Fruit fly (Drosophila melanogaster) whole organism, embryonic: Measurements from ENCODE around the gene CG14006.

Experiments used
- Atf6 ChIP-seq: fragments of 200-800 bp; sonication (Bioruptor generic); IDR thresholded peaks from 2 replicates; pipeline ENCODE4 v1.3.6; 2022; ENCODE audit warnings: missing biosample characterization, missing genetic modification characterization
- CG10431 ChIP-seq: fragments of 200-800 bp; sonication (Bioruptor generic); optimal IDR thresholded peaks from 3 replicates; lab custom pipeline; 2018; ENCODE audit warnings: missing biosample characterization, mild to moderate bottlenecking, missing genetic modification characterization
- CG10543 ChIP-seq: fragments of 200-800 bp; sonication (Bioruptor generic); optimal IDR thresholded peaks from 3 replicates; lab custom pipeline; 2017; ENCODE audit warnings: missing biosample characterization, mild to moderate bottlenecking, missing genetic modification characterization, moderate library complexity
- CG12659 ChIP-seq: fragments of 200-800 bp; sonication (Bioruptor generic); optimal IDR thresholded peaks from 3 replicates; lab custom pipeline; 2017; ENCODE audit warnings: mild to moderate bottlenecking, missing biosample characterization, missing genetic modification reagents, missing genetic modification characterization
- CG13424 ChIP-seq: fragments of 200-800 bp; sonication (Bioruptor generic); optimal IDR thresholded peaks from 2 replicates; lab custom pipeline; 2019; ENCODE audit warnings: missing biosample characterization, mild to moderate bottlenecking, missing genetic modification characterization, moderate library complexity
- CG13894 ChIP-seq: fragments of 200-800 bp; sonication (Bioruptor generic); optimal IDR thresholded peaks from 3 replicates; lab custom pipeline; 2018; ENCODE audit warnings: missing biosample characterization, mild to moderate bottlenecking, missing genetic modification characterization, moderate library complexity
- CG14014 ChIP-seq: fragments of 200-800 bp; sonication (Bioruptor generic); IDR thresholded peaks from 2 replicates; pipeline ENCODE4 v1.3.6; 2022; ENCODE audit warnings: missing biosample characterization, missing genetic modification characterization
- CG17361 ChIP-seq: fragments of 200-800 bp; sonication (Bioruptor generic); IDR thresholded peaks from 3 replicates; pipeline ENCODE4 v1.3.6; 2022; ENCODE audit warnings: missing biosample characterization, missing genetic modification characterization
- CG1832 ChIP-seq: fragments of 200-800 bp; sonication (Bioruptor generic); optimal IDR thresholded peaks from 2 replicates; lab custom pipeline; 2017; ENCODE audit warnings: missing biosample characterization, mild to moderate bottlenecking, missing genetic modification characterization, inconsistent platforms
- CG2116 ChIP-seq: fragments of 200-800 bp; sonication (Bioruptor generic); optimal IDR thresholded peaks from 3 replicates; lab custom pipeline; 2018; ENCODE audit warnings: missing biosample characterization, mild to moderate bottlenecking, missing genetic modification characterization
- CG2678 ChIP-seq: fragments of 200-800 bp; sonication (Bioruptor generic); optimal IDR thresholded peaks from 3 replicates; lab custom pipeline; 2019; ENCODE audit warnings: missing biosample characterization, mild to moderate bottlenecking, missing genetic modification characterization, moderate library complexity
- CG3065 ChIP-seq: fragments of 200-800 bp; sonication (Bioruptor generic); optimal IDR thresholded peaks from 2 replicates; lab custom pipeline; 2016; ENCODE audit warnings: missing biosample characterization, missing genetic modification characterization
- CG31224 ChIP-seq: fragments of 200-800 bp; sonication (Bioruptor generic); IDR thresholded peaks from 2 replicates; pipeline ENCODE4 v1.3.6; 2022; ENCODE audit warnings: missing biosample characterization, missing genetic modification characterization
- CG6254 ChIP-seq: fragments of 200-800 bp; sonication (Bioruptor generic); optimal IDR thresholded peaks from 3 replicates; lab custom pipeline; 2017; ENCODE audit warnings: mild to moderate bottlenecking, missing biosample characterization, missing genetic modification reagents, missing genetic modification characterization
- CG6654 ChIP-seq: fragments of 200-800 bp; sonication (Bioruptor generic); optimal IDR thresholded peaks from 2 replicates; lab custom pipeline; 2017; ENCODE audit warnings: missing biosample characterization, mild to moderate bottlenecking, missing genetic modification characterization
- CG9609 ChIP-seq: fragments of 200-800 bp; sonication (Bioruptor generic); optimal IDR thresholded peaks from 3 replicates; lab custom pipeline; 2016; ENCODE audit warnings: missing biosample characterization, missing genetic modification characterization
- CG9932 ChIP-seq: fragments of 200-800 bp; sonication (Bioruptor generic); IDR thresholded peaks from 2 replicates; pipeline ENCODE4 v1.3.6; 2022; ENCODE audit warnings: missing biosample characterization, missing genetic modification characterization
- Dfd ChIP-seq, 2 experiments: fragments of >200 bp; optimal IDR thresholded peaks; 2 replicates each; lab custom pipeline; 2017; ENCODE audit warnings: missing biosample characterization in 2 of 2, missing genetic modification characterization in 2 of 2
- Ets97D ChIP-seq: fragments of 200-800 bp; sonication (Bioruptor generic); optimal IDR thresholded peaks from 3 replicates; lab custom pipeline; 2016; ENCODE audit warnings: missing biosample characterization, missing genetic modification characterization
- HLH54F ChIP-seq: fragments of 200-800 bp; sonication (Bioruptor generic); optimal IDR thresholded peaks from 3 replicates; lab custom pipeline; 2016; ENCODE audit warnings: missing biosample characterization, missing genetic modification characterization
- Kr ChIP-seq: fragments of 200-800 bp; sonication (Bioruptor generic); optimal IDR thresholded peaks from 2 replicates; lab custom pipeline; 2017; ENCODE audit warnings: missing biosample characterization, mild to moderate bottlenecking, missing genetic modification characterization
- Myb ChIP-seq: fragments of 200-800 bp; sonication (Bioruptor generic); optimal IDR thresholded peaks from 2 replicates; lab custom pipeline; 2016; ENCODE audit warnings: missing biosample characterization, missing genetic modification characterization
- Sox102F ChIP-seq: fragments of 200-800 bp; sonication (Bioruptor generic); optimal IDR thresholded peaks from 2 replicates; lab custom pipeline; 2018; ENCODE audit warnings: missing biosample characterization, mild to moderate bottlenecking, missing genetic modification characterization, moderate library complexity
- Sry-δ ChIP-seq: fragments of 200-800 bp; sonication (Bioruptor generic); optimal IDR thresholded peaks from 2 replicates; lab custom pipeline; 2016; ENCODE audit warnings: missing biosample characterization, missing genetic modification characterization
- Stat92E ChIP-seq, 3 experiments: fragments of >200 bp in 2 of 3; fragments of 200-800 bp in 1 of 3; sonication (Bioruptor generic) in 1 of 3; optimal IDR thresholded peaks; 2 replicates each; lab custom pipeline; 2017 to 2019; ENCODE audit warnings: missing biosample characterization in 3 of 3, missing genetic modification characterization in 3 of 3, mild to moderate bottlenecking in 1 of 3, moderate library complexity in 1 of 3
- Xbp1 ChIP-seq: fragments of 200-800 bp; sonication (Bioruptor generic); optimal IDR thresholded peaks from 3 replicates; lab custom pipeline; 2016; ENCODE audit warnings: missing biosample characterization, mild to moderate bottlenecking, missing genetic modification characterization
- Xrp1 ChIP-seq: fragments of 200-800 bp; sonication (Bioruptor generic); IDR thresholded peaks from 2 replicates; pipeline ENCODE4 v1.3.6; 2022; ENCODE audit warnings: missing biosample characterization, missing genetic modification characterization
- YL-1 ChIP-seq: fragments of 200-800 bp; sonication (Bioruptor generic); optimal IDR thresholded peaks from 3 replicates; lab custom pipeline; 2017; ENCODE audit warnings: missing biosample characterization, mild to moderate bottlenecking, missing genetic modification characterization
- al ChIP-seq: fragments of 200-800 bp; sonication (Bioruptor generic); IDR thresholded peaks from 2 replicates; pipeline ENCODE4 v1.3.6; 2022; ENCODE audit warnings: missing biosample characterization, missing genetic modification characterization
- amos ChIP-seq: fragments of 200-800 bp; sonication (Bioruptor generic); IDR thresholded peaks from 2 replicates; pipeline ENCODE4 v1.3.6; 2022; ENCODE audit warnings: missing biosample characterization, missing genetic modification characterization; ENCODE audit not compliant: partially characterized antibody
- ara ChIP-seq: fragments of 200-800 bp; sonication (Bioruptor generic); IDR thresholded peaks from 2 replicates; pipeline ENCODE4 v1.3.6; 2022; ENCODE audit warnings: missing biosample characterization, missing genetic modification characterization
- crp ChIP-seq, 2 experiments: fragments of 200-800 bp; sonication (Bioruptor generic); optimal IDR thresholded peaks; 2 replicates in 1 of 2; 3 replicates in 1 of 2; lab custom pipeline; 2017; ENCODE audit warnings: missing biosample characterization in 2 of 2, missing genetic modification characterization in 2 of 2, mild to moderate bottlenecking in 1 of 2, moderate library complexity in 1 of 2
- danr ChIP-seq: fragments of 200-800 bp; sonication (Bioruptor generic); IDR thresholded peaks from 2 replicates; pipeline ENCODE4 v1.3.6; 2022; ENCODE audit warnings: missing biosample characterization, missing genetic modification characterization
- esg ChIP-seq: fragments of 200-800 bp; sonication (Bioruptor generic); conservative IDR thresholded peaks from 2 replicates; pipeline ENCODE4 v1.3.6; 2022; ENCODE audit warnings: missing biosample characterization, missing genetic modification characterization
- fd3F ChIP-seq: fragments of 200-800 bp; sonication (Bioruptor generic); optimal IDR thresholded peaks from 2 replicates; lab custom pipeline; 2018; ENCODE audit warnings: missing biosample characterization, mild to moderate bottlenecking, missing genetic modification characterization, moderate library complexity
- ftz-f1 ChIP-seq: fragments of 200-800 bp; sonication (Bioruptor generic); optimal IDR thresholded peaks from 2 replicates; lab custom pipeline; 2016; ENCODE audit warnings: missing biosample characterization, missing genetic modification characterization
- fu2 ChIP-seq: fragments of 200-800 bp; sonication (Bioruptor generic); optimal IDR thresholded peaks from 2 replicates; lab custom pipeline; 2016; ENCODE audit warnings: missing biosample characterization, missing genetic modification characterization
- gem ChIP-seq: fragments of 200-800 bp; sonication (Bioruptor generic); optimal IDR thresholded peaks from 2 replicates; lab custom pipeline; 2019; ENCODE audit warnings: missing biosample characterization, mild to moderate bottlenecking, missing genetic modification characterization, moderate library complexity
- gro ChIP-seq: fragments of 200-800 bp; sonication (Bioruptor generic); optimal IDR thresholded peaks from 2 replicates; lab custom pipeline; 2016; ENCODE audit warnings: missing biosample characterization, missing genetic modification characterization
- her ChIP-seq: fragments of 200-800 bp; sonication (Bioruptor generic); optimal IDR thresholded peaks from 2 replicates; lab custom pipeline; 2016; ENCODE audit warnings: missing biosample characterization, missing genetic modification characterization
- kni ChIP-seq: fragments of 200-800 bp; sonication (Bioruptor generic); optimal IDR thresholded peaks from 3 replicates; lab custom pipeline; 2017; ENCODE audit warnings: mild to moderate bottlenecking, missing biosample characterization, missing genetic modification reagents, missing genetic modification characterization
- mld ChIP-seq: fragments of 200-800 bp; sonication (Bioruptor generic); IDR thresholded peaks from 3 replicates; pipeline ENCODE4 v1.3.6; 2022; ENCODE audit warnings: missing biosample characterization, missing genetic modification characterization; ENCODE audit not compliant: partially characterized antibody
- nmo ChIP-seq: fragments of 200-800 bp; sonication (Bioruptor generic); optimal IDR thresholded peaks from 2 replicates; lab custom pipeline; 2018; ENCODE audit warnings: missing biosample characterization, mild to moderate bottlenecking, missing genetic modification characterization, moderate library complexity
- pan ChIP-seq, 4 experiments: fragments of >200 bp in 3 of 4; fragments of 200-800 bp in 1 of 4; sonication (Bioruptor generic) in 1 of 4; optimal IDR thresholded peaks in 3 of 4; IDR thresholded peaks in 1 of 4; 2 replicates each; pipeline versions ENCODE4 v1.3.6 to Lab custom; 2017 to 2022; ENCODE audit warnings: missing biosample characterization in 2 of 4, missing genetic modification characterization in 2 of 4, mixed read lengths in 1 of 4
- pb ChIP-seq: fragments of 200-800 bp; sonication (Bioruptor generic); optimal IDR thresholded peaks from 3 replicates; lab custom pipeline; 2016; ENCODE audit warnings: missing biosample characterization, missing genetic modification characterization
- peb ChIP-seq: fragments of 200-800 bp; sonication (Bioruptor generic); IDR thresholded peaks from 2 replicates; pipeline ENCODE4 v1.3.6; 2022; ENCODE audit warnings: missing biosample characterization, missing genetic modification characterization
- psq ChIP-seq: fragments of 200-800 bp; sonication (Bioruptor generic); optimal IDR thresholded peaks from 2 replicates; lab custom pipeline; 2017; ENCODE audit warnings: missing biosample characterization, missing genetic modification characterization
- row ChIP-seq: fragments of 200-800 bp; sonication (Bioruptor generic); IDR thresholded peaks from 3 replicates; pipeline ENCODE4 v1.3.6; 2022; ENCODE audit warnings: missing biosample characterization, missing genetic modification characterization
- sisA ChIP-seq: fragments of 200-800 bp; sonication (Bioruptor generic); IDR thresholded peaks from 2 replicates; pipeline ENCODE4 v1.3.6; 2022; ENCODE audit warnings: missing biosample characterization, missing genetic modification characterization
- ttk ChIP-seq: fragments of 200-800 bp; sonication (Bioruptor generic); IDR thresholded peaks from 2 replicates; pipeline ENCODE4 v2.1.2; 2022; ENCODE audit warnings: missing biosample characterization, missing genetic modification characterization

CG14006 gene

dm6 chr2L:5724521-5725023, 4.0 kb downstream of the CG14006 start, which contains the start of gene CG11030 (continued):
- TF ChIP-seq Xbp1 (GFP tag; lab: Kevin White, UChicago) (peak; percentile 21), mld (GFP tag; lab: Robert Waterston, UW) (peak; percentile 99), al (peak; percentile 32; the same call in 1 of the 2 replicates), CG9932 (GFP tag; lab: Robert Waterston, UW) (peak; percentile 82), CG6654 (GFP tag; lab: Kevin White, UChicago) (no peak), her (GFP tag; lab: Kevin White, UChicago) (peak; percentile 14), amos (GFP tag; lab: Robert Waterston, UW) (peak; percentile 100), CG1832 (GFP tag; lab: Kevin White, UChicago) (no peak), danr (GFP tag; lab: Robert Waterston, UW) (no peak), CG12659 (GFP tag; lab: Kevin White, UChicago) (peak; percentile 44), CG31224 (GFP tag; lab: Robert Waterston, UW) (no peak), HLH54F (GFP tag; lab: Kevin White, UChicago) (no peak), CG6254 (GFP tag; lab: Kevin White, UChicago) (peak; percentile 20), Kr (GFP tag; lab: Kevin White, UChicago) (no peak), CG2116 (GFP tag; lab: Kevin White, UChicago) (peak; percentile 85), gro (no peak), fu2 (GFP tag; lab: Kevin White, UChicago) (no peak), Stat92E (GFP tag; optimal IDR thresholded peaks at IDR 0.05; lab: Kevin White, UChicago) (peak in 1 of 3 experiments; percentile 39), Xrp1 (no peak), sisA (GFP tag; lab: Robert Waterston, UW) (no peak), ttk (GFP tag; lab: Robert Waterston, UW) (no peak), Dfd (GFP tag; optimal IDR thresholded peaks at IDR 0.05; lab: Kevin White, UChicago) (no peak), Atf6 (GFP tag; lab: Robert Waterston, UW) (0 out of 2 replicates have a peak, but pooled peaks have one; percentile 13), kni (GFP tag; lab: Kevin White, UChicago) (peak; percentile 43), esg (GFP tag; lab: Robert Waterston, UW) (no peak), ftz-f1 (no peak), fd3F (no peak), Sox102F (GFP tag; lab: Kevin White, UChicago) (no peak), row (GFP tag; lab: Robert Waterston, UW) (peak; percentile 61; the same call in 2 of the 3 replicates), gem (tag; lab: Kevin White, UChicago) (no peak), Sry-δ (GFP tag; lab: Kevin White, UChicago) (peak; percentile 92), nmo (peak; percentile 30), CG9609 (GFP tag; lab: Kevin White, UChicago) (peak; percentile 3), CG17361 (GFP tag; lab: Robert Waterston, UW) (no peak), CG3065 (no peak), YL-1 (GFP tag; lab: Kevin White, UChicago) (peak; percentile 29), pb (GFP tag; lab: Kevin White, UChicago) (no peak), CG14014 (GFP tag; lab: Robert Waterston, UW) (0 out of 2 replicates have a peak, but pooled peaks have one; percentile 13), pan (optimal IDR thresholded peaks at IDR 0.05; lab: Kevin White, UChicago) (no peak), pan (GFP tag; optimal IDR thresholded peaks at IDR 0.05 in 1 of 2, IDR thresholded peaks at IDR 0.05 in 1 of 2) (no peak), CG10543 (GFP tag; lab: Kevin White, UChicago) (no peak), CG13894 (tag; lab: Kevin White, UChicago) (peak; percentile 46), crp (GFP tag; optimal IDR thresholded peaks at IDR 0.05; lab: Kevin White, UChicago) (peak; percentile 27 to 87), CG2678 (tag; lab: Kevin White, UChicago) (no peak), Myb (GFP tag; lab: Kevin White, UChicago) (no peak), psq (GFP tag; lab: Kevin White, UChicago) (peak; percentile 48), CG13424 (no peak), Ets97D (GFP tag; lab: Kevin White, UChicago) (no peak), ara (GFP tag; lab: Robert Waterston, UW) (no peak), CG10431 (GFP tag; lab: Kevin White, UChicago) (peak; percentile 44), peb (GFP tag; lab: Robert Waterston, UW) (0 out of 2 replicates have a peak, but pooled peaks have one; percentile 18)
